Fruit fly (Drosophila melanogaster): ENCODE data around the gene Elo68beta.

Elo68beta gene

DNA sequence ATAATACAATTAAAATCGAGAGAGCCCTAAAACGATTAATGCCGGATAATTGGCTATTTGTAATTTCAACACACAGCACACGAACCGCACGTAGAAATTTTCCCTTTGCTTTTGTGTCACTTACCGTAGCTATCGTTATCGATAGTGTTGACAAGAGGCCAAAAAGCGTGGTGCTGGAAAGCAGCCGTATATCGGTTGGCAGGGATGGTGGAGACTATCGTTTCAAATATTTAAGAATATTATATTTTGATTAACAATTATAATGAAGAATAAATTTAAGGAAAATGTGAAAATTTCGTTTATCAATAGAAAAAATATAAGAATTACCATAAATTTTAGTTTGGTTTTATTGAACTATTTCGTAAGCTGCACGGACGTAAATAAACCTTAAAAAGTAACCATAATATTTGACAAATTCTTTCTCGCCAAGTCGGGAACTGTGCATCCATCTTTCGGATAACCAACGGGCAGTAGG, 8.4 kb downstream of the Elo68beta start, which contains the start of gene JIL-1 (continued):
- no peak for TF ChIP-seq CG8281 (tag; optimal IDR thresholded peaks at IDR 0.05)
- no peak for TF ChIP-seq Hr78 (GFP tag; optimal IDR thresholded peaks at IDR 0.05)
- TF ChIP-seq Lpt (GFP tag; optimal IDR thresholded peaks at IDR 0.05): no peak
- no peak for TF ChIP-seq h (optimal IDR thresholded peaks at IDR 0.05)
- peak; percentile 36 for TF ChIP-seq CG17802 (tag; optimal IDR thresholded peaks at IDR 0.05)
- no peak for TF ChIP-seq HmgD (GFP tag; optimal IDR thresholded peaks at IDR 0.05)
- no peak for TF ChIP-seq CG4328 (GFP tag; optimal IDR thresholded peaks at IDR 0.05)
- TF ChIP-seq Fer1 (GFP tag; optimal IDR thresholded peaks at IDR 0.05): peak; percentile 60
- TF ChIP-seq CG15696 (tag; optimal IDR thresholded peaks at IDR 0.05): peak; percentile 18
- TF ChIP-seq nerfin-2 (GFP tag; IDR thresholded peaks at IDR 0.05; ENCODE audit: partially characterized antibody): peak; percentile 80
- TF ChIP-seq NFAT (GFP tag; IDR thresholded peaks at IDR 0.05): peak; percentile 92
- peak; percentile 54; the same call in 2 of the 3 replicates for TF ChIP-seq croc (GFP tag; conservative IDR thresholded peaks at IDR 0.05)
- TF ChIP-seq CG5245 (GFP tag; optimal IDR thresholded peaks at IDR 0.05): peak; percentile 40
- no peak for TF ChIP-seq nau (GFP tag; optimal IDR thresholded peaks at IDR 0.05)
- no peak for TF ChIP-seq CG31365 (tag; optimal IDR thresholded peaks at IDR 0.05)
- TF ChIP-seq Drgx (GFP tag; IDR thresholded peaks at IDR 0.05): peak; percentile 24; the same call in 1 of the 2 replicates
- TF ChIP-seq CG2202 (tag; optimal IDR thresholded peaks at IDR 0.05): peak; percentile 34
- peak; percentile 43 for TF ChIP-seq CG18262 (tag; optimal IDR thresholded peaks at IDR 0.05)
- no peak for TF ChIP-seq Lim3 (GFP tag; IDR thresholded peaks at IDR 0.05)
- TF ChIP-seq CG4424 (GFP tag; optimal IDR thresholded peaks at IDR 0.05): peak; percentile 44
- TF ChIP-seq Kr (GFP tag; optimal IDR thresholded peaks at IDR 0.05): no peak
- TF ChIP-seq HLHmδ (GFP tag; optimal IDR thresholded peaks at IDR 0.05): peak; percentile 10
- TF ChIP-seq CG11696 (GFP tag; IDR thresholded peaks at IDR 0.05): no peak
- TF ChIP-seq Poxn (GFP tag; IDR thresholded peaks at IDR 0.05): no peak
- TF ChIP-seq sisA (GFP tag; IDR thresholded peaks at IDR 0.05): peak; percentile 79
- peak; percentile 52 for TF ChIP-seq Rx (GFP tag; IDR thresholded peaks at IDR 0.05)
- TF ChIP-seq Camta (GFP tag; optimal IDR thresholded peaks at IDR 0.05): peak; percentile 37
- peak; percentile 78 for TF ChIP-seq ci (GFP tag; IDR thresholded peaks at IDR 0.05)
- no peak for TF ChIP-seq twi (tag; optimal IDR thresholded peaks at IDR 0.05)
- TF ChIP-seq psq (GFP tag; optimal IDR thresholded peaks at IDR 0.05): peak; percentile 88
- TF ChIP-seq Dp (GFP tag; optimal IDR thresholded peaks at IDR 0.05): peak; percentile 22
- TF ChIP-seq Ada2b (GFP tag; IDR thresholded peaks at IDR 0.05): peak; percentile 66
- no peak for TF ChIP-seq CG9876 (GFP tag; optimal IDR thresholded peaks at IDR 0.05)
- TF ChIP-seq CG12769 (tag; optimal IDR thresholded peaks at IDR 0.05): peak; percentile 35
- TF ChIP-seq tx (GFP tag; optimal IDR thresholded peaks at IDR 0.05): peak; percentile 6
- TF ChIP-seq Chrac-16 (GFP tag; optimal IDR thresholded peaks at IDR 0.05): peak; percentile 63
- peak; percentile 19 for TF ChIP-seq Vsx1 (GFP tag; optimal IDR thresholded peaks at IDR 0.05)
- no peak for TF ChIP-seq CG17186 (GFP tag; optimal IDR thresholded peaks at IDR 0.05)
- TF ChIP-seq CG4282 (GFP tag; optimal IDR thresholded peaks at IDR 0.05): peak; percentile 34
- no peak for TF ChIP-seq Doc2 (GFP tag; IDR thresholded peaks at IDR 0.05)
- TF ChIP-seq crol (GFP tag; IDR thresholded peaks at IDR 0.05): no peak
- peak; percentile 96 for TF ChIP-seq Ets65A (GFP tag)
- TF ChIP-seq prd (optimal IDR thresholded peaks at IDR 0.05): no peak
- TF ChIP-seq prd (GFP tag; IDR thresholded peaks at IDR 0.05): peak; percentile 72; the same call in 2 of the 3 replicates
- TF ChIP-seq dmrt11E (tag; optimal IDR thresholded peaks at IDR 0.05): peak; percentile 36
- peak; percentile 51 for TF ChIP-seq chm (GFP tag; IDR thresholded peaks at IDR 0.05)
- no peak for TF ChIP-seq CG12236 (GFP tag; optimal IDR thresholded peaks at IDR 0.05)
- TF ChIP-seq CG6689 (GFP tag; IDR thresholded peaks at IDR 0.05): peak; percentile 31; the same call in 1 of the 2 replicates
- TF ChIP-seq Jarid2 (GFP tag; optimal IDR thresholded peaks at IDR 0.05): peak; percentile 27
- TF ChIP-seq Sox100B (GFP tag; optimal IDR thresholded peaks at IDR 0.05): peak; percentile 29
- peak; percentile 19 for TF ChIP-seq repo (GFP tag; optimal IDR thresholded peaks at IDR 0.05)
- TF ChIP-seq ftz-f1 (GFP tag; optimal IDR thresholded peaks at IDR 0.05): no peak
